Worm (Caenorhabditis elegans) whole organism, L2 larva: Measurements from ENCODE around the gene T24C4.3.
A peak's percentile ranks its signal among the peaks of the same experiment; 100 is the strongest.

ENCODE experiments used
- C34F6.9 ChIP-seq: fragments of 150-350 bp; optimal IDR thresholded peaks from 2 replicates; lab custom pipeline; 2014; ENCODE audit warnings: missing biosample characterization, missing genetic modification characterization
- F13H6.1 ChIP-seq: sonication (generic microtip); optimal IDR thresholded peaks from 2 replicates; lab custom pipeline; 2016; ENCODE audit warnings: missing genetic modification characterization, missing compliant biosample characterization
- R02D3.7 ChIP-seq: fragments of 150-350 bp; optimal IDR thresholded peaks from 2 replicates; lab custom pipeline; 2014; ENCODE audit warnings: missing biosample characterization, missing genetic modification characterization
- Y55F3AM.14 ChIP-seq: fragments of 200-800 bp; sonication (Bioruptor generic); optimal IDR thresholded peaks from 2 replicates; lab custom pipeline; 2018; ENCODE audit warnings: mild to moderate bottlenecking, missing genetic modification characterization, missing compliant biosample characterization
- aly-2 ChIP-seq: fragments of 150-350 bp; optimal IDR thresholded peaks from 2 replicates; lab custom pipeline; 2014; ENCODE audit warnings: missing biosample characterization, missing genetic modification characterization
- ama-1 ChIP-seq: fragments of 150-350 bp; optimal IDR thresholded peaks from 2 replicates; lab custom pipeline; 2018; ENCODE audit warnings: inconsistent platforms
- blmp-1 ChIP-seq: sonication (generic microtip); optimal IDR thresholded peaks from 2 replicates; lab custom pipeline; 2017; ENCODE audit warnings: missing genetic modification characterization, mild to moderate bottlenecking, missing compliant biosample characterization, antibody characterized with exemption, moderate library complexity; ENCODE audit not compliant: insufficient read depth
- dmd-4 ChIP-seq: sonication (generic microtip); optimal IDR thresholded peaks from 2 replicates; lab custom pipeline; 2017; ENCODE audit warnings: missing biosample characterization, missing genetic modification characterization
- egl-27 ChIP-seq: sonication (generic microtip); optimal IDR thresholded peaks from 3 replicates; lab custom pipeline; 2017; ENCODE audit warnings: missing biosample characterization, missing genetic modification reagents, missing genetic modification characterization
- fos-1 ChIP-seq: fragments of 150-350 bp; optimal IDR thresholded peaks from 2 replicates; lab custom pipeline; 2014; ENCODE audit warnings: missing biosample characterization, missing genetic modification characterization
- gmeb-1 ChIP-seq: fragments of 150-350 bp; optimal IDR thresholded peaks from 2 replicates; lab custom pipeline; 2014; ENCODE audit warnings: missing biosample characterization, missing genetic modification characterization
- lsy-2 ChIP-seq, 2 experiments: fragments of 150-350 bp in 1 of 2; sonication (generic microtip) in 1 of 2; optimal IDR thresholded peaks; 2 replicates each; lab custom pipeline; 2014 to 2017; ENCODE audit warnings: missing biosample characterization in 2 of 2, missing genetic modification characterization in 2 of 2
- mab-5 ChIP-seq: fragments of 150-350 bp; optimal IDR thresholded peaks from 2 replicates; lab custom pipeline; 2014; ENCODE audit warnings: missing biosample characterization, missing genetic modification characterization
- mbf-1 ChIP-seq: sonication (generic microtip); optimal IDR thresholded peaks from 2 replicates; lab custom pipeline; 2017; ENCODE audit warnings: missing biosample characterization, missing genetic modification characterization
- mdl-1 ChIP-seq, 2 experiments: fragments of 150-350 bp in 1 of 2; sonication (generic microtip) in 1 of 2; optimal IDR thresholded peaks; 2 replicates each; lab custom pipeline; 2017; ENCODE audit warnings: missing biosample characterization in 2 of 2, missing genetic modification characterization in 2 of 2
- nhr-11 ChIP-seq: fragments of 150-350 bp; optimal IDR thresholded peaks from 2 replicates; lab custom pipeline; 2014; ENCODE audit warnings: missing biosample characterization, missing genetic modification characterization
- nhr-12 ChIP-seq: fragments of 150-350 bp; optimal IDR thresholded peaks from 2 replicates; lab custom pipeline; 2014; ENCODE audit warnings: missing biosample characterization, missing genetic modification characterization
- nhr-129 ChIP-seq: fragments of 150-350 bp; optimal IDR thresholded peaks from 2 replicates; lab custom pipeline; 2014; ENCODE audit warnings: missing biosample characterization, missing genetic modification characterization
- nhr-21 ChIP-seq: fragments of 150-350 bp; optimal IDR thresholded peaks from 2 replicates; lab custom pipeline; 2014; ENCODE audit warnings: missing biosample characterization, missing genetic modification characterization
- nhr-25 ChIP-seq: fragments of 150-350 bp; sonication (generic microtip); optimal IDR thresholded peaks from 3 replicates; lab custom pipeline; 2014; ENCODE audit warnings: missing biosample characterization, missing genetic modification characterization
- sem-4 ChIP-seq: fragments of 150-350 bp; optimal IDR thresholded peaks from 2 replicates; lab custom pipeline; 2014; ENCODE audit warnings: missing biosample characterization, missing genetic modification reagents, missing genetic modification characterization
- sma-3 ChIP-seq: sonication (generic microtip); optimal IDR thresholded peaks from 2 replicates; lab custom pipeline; 2016; ENCODE audit warnings: missing genetic modification reagents, missing genetic modification characterization, missing compliant biosample characterization
- sma-9 ChIP-seq, 2 experiments: fragments of 150-350 bp in 1 of 2; sonication (generic microtip) in 1 of 2; optimal IDR thresholded peaks; 2 replicates each; lab custom pipeline; 2014 to 2016; ENCODE audit warnings: missing genetic modification characterization in 2 of 2, mild to moderate bottlenecking in 1 of 2, missing biosample characterization in 1 of 2, missing compliant biosample characterization in 1 of 2, missing genetic modification reagents in 1 of 2, moderate library complexity in 1 of 2
- snpc-4 ChIP-seq: fragments of 150-350 bp; optimal IDR thresholded peaks from 2 replicates; lab custom pipeline; 2014; ENCODE audit warnings: missing biosample characterization, missing genetic modification characterization
- unc-39 ChIP-seq: fragments of 150-350 bp; optimal IDR thresholded peaks from 2 replicates; lab custom pipeline; 2014; ENCODE audit warnings: missing biosample characterization, missing genetic modification characterization
- unc-55 ChIP-seq: fragments of 150-350 bp; sonication (generic microtip); optimal IDR thresholded peaks from 3 replicates; lab custom pipeline; 2014; ENCODE audit warnings: missing biosample characterization, missing genetic modification reagents, missing genetic modification characterization
- unc-62 ChIP-seq: fragments of 150-350 bp; optimal IDR thresholded peaks from 2 replicates; lab custom pipeline; 2014; ENCODE audit warnings: missing biosample characterization, missing genetic modification reagents, missing genetic modification characterization
- zag-1 ChIP-seq: fragments of 150-350 bp; optimal IDR thresholded peaks from 2 replicates; lab custom pipeline; 2014; ENCODE audit warnings: missing biosample characterization, missing genetic modification characterization
- ztf-11 ChIP-seq: sonication (generic microtip); optimal IDR thresholded peaks from 2 replicates; lab custom pipeline; 2017; ENCODE audit warnings: missing biosample characterization, missing genetic modification characterization
- ztf-4 ChIP-seq: fragments of 150-350 bp; optimal IDR thresholded peaks from 2 replicates; lab custom pipeline; 2014; ENCODE audit warnings: missing biosample characterization, missing genetic modification characterization

The T24C4.3 gene

ce11 chrIII:901148-901547, 28.9 kb upstream of the T24C4.3 start, which contains the start of gene sucl-2:
Gene sucl-2 (minus strand): TSS chrIII:901412.
- TF ChIP-seq zag-1 (tag; lab: Kevin White, UChicago) (no peak), ztf-11 (no peak), mab-5 (tag; lab: Kevin White, UChicago) (no peak), F13H6.1 (tag; lab: Kevin White, UChicago) (no peak), nhr-21 (tag; lab: Kevin White, UChicago) (no peak), nhr-129 (tag; lab: Kevin White, UChicago) (no peak), dmd-4 (no peak), blmp-1 (tag; lab: Kevin White, UChicago) (no peak), ztf-4 (tag; lab: Kevin White, UChicago) (no peak), mdl-1 (tag; optimal IDR thresholded peaks at IDR 0.05; lab: Kevin White, UChicago) (no peak), nhr-11 (tag; lab: Kevin White, UChicago) (no peak), unc-39 (tag; lab: Kevin White, UChicago) (no peak), sem-4 (no peak), gmeb-1 (tag; lab: Kevin White, UChicago) (no peak)

ce11 chrIII:900134-900533, 27.9 kb upstream of the T24C4.3 start:
- TF ChIP-seq sma-3 (GFP tag; lab: Kevin White, UChicago): no peak
- TF ChIP-seq sem-4: no peak
- no peak for TF ChIP-seq lsy-2 (tag; optimal IDR thresholded peaks at IDR 0.05; lab: Kevin White, UChicago)
- no peak for TF ChIP-seq mdl-1 (tag; optimal IDR thresholded peaks at IDR 0.05; lab: Kevin White, UChicago)

- TF ChIP-seq nhr-21 (tag; lab: Kevin White, UChicago) (no peak), unc-62 (GFP tag; lab: Kevin White, UChicago) (no peak), nhr-25 (no peak), R02D3.7 (tag; lab: Kevin White, UChicago) (no peak), aly-2 (tag; lab: Kevin White, UChicago) (no peak), sma-9 (GFP tag; optimal IDR thresholded peaks at IDR 0.05; lab: Kevin White, UChicago) (no peak), sma-9 (tag; optimal IDR thresholded peaks at IDR 0.05; lab: Kevin White, UChicago) (no peak), Y55F3AM.14 (GFP tag; lab: Kevin White, UChicago) (no peak), nhr-11 (tag; lab: Kevin White, UChicago) (no peak), egl-27 (tag; lab: Kevin White, UChicago) (no peak), nhr-12 (tag; lab: Kevin White, UChicago) (no peak), gmeb-1 (tag; lab: Kevin White, UChicago) (no peak)
Measured at ce11 chrIII:896904-897303, 24.6 kb upstream of the T24C4.3 start.

ce11 chrIII:895525-895924, 23.3 kb upstream of the T24C4.3 start, which contains the start of the genes ztf-18 and F23H11.2:
Gene ztf-18 (minus strand): TSS chrIII:895712.
Gene F23H11.2 (plus strand): TSS chrIII:895747.
- no peak for TF ChIP-seq ama-1 (lab: Kevin White, UChicago)
- peak; percentile 50 for TF ChIP-seq sem-4
- TF ChIP-seq, all 48 proteins: peak for 1

ce11 chrIII:891014-891413, 18.7 kb upstream of the T24C4.3 start, which contains the start of gene T24C4.10:
Gene T24C4.10 (minus strand): TSS chrIII:891243.
- TF ChIP-seq fos-1 (tag; lab: Kevin White, UChicago) (peak; percentile 71), mbf-1 (no peak)

ce11 chrIII:888983-889549, 16.8 kb upstream of the T24C4.3 start:
- TF ChIP-seq sma-9 (GFP tag; optimal IDR thresholded peaks at IDR 0.05; lab: Kevin White, UChicago) (no peak), sma-9 (tag; optimal IDR thresholded peaks at IDR 0.05; lab: Kevin White, UChicago) (no peak), snpc-4 (tag; lab: Kevin White, UChicago) (no peak), unc-55 (GFP tag; lab: Kevin White, UChicago) (peak; percentile 11), lsy-2 (tag; optimal IDR thresholded peaks at IDR 0.05; lab: Kevin White, UChicago) (peak in 1 of 2 experiments; percentile 69), C34F6.9 (tag; lab: Kevin White, UChicago) (peak; percentile 64)
